Fruit fly (Drosophila melanogaster) whole organism, embryonic: ENCODE results near the gene sws.
A peak's percentile ranks its signal among the peaks of the same experiment; 100 is the strongest.

ENCODE experiments used
- Abd-B ChIP-seq: fragments of 200-800 bp; sonication (Bioruptor generic); optimal IDR thresholded peaks from 2 replicates; lab custom pipeline; 2018; ENCODE audit warnings: missing biosample characterization, mild to moderate bottlenecking, missing genetic modification characterization, moderate library complexity
- B-H1 ChIP-seq: fragments of 200-800 bp; sonication (Bioruptor generic); IDR thresholded peaks from 3 replicates; pipeline ENCODE4 v1.3.6; 2022; ENCODE audit warnings: missing biosample characterization, missing genetic modification characterization
- CG1024 ChIP-seq: fragments of 200-800 bp; sonication (Bioruptor generic); IDR thresholded peaks from 2 replicates; pipeline ENCODE4 v1.3.6; 2022; ENCODE audit warnings: missing biosample characterization, missing genetic modification characterization
- CG10274 ChIP-seq: fragments of 200-800 bp; sonication (Bioruptor generic); optimal IDR thresholded peaks from 3 replicates; lab custom pipeline; 2017; ENCODE audit warnings: missing biosample characterization, mild to moderate bottlenecking, missing genetic modification characterization
- CG11085 ChIP-seq: fragments of 200-800 bp; sonication (Bioruptor generic); IDR thresholded peaks from 2 replicates; pipeline ENCODE4 v1.3.6; 2022; ENCODE audit warnings: missing biosample characterization, missing genetic modification characterization
- CG11247 ChIP-seq: fragments of 200-800 bp; sonication (Bioruptor generic); IDR thresholded peaks from 2 replicates; pipeline ENCODE4 v1.3.6; 2022; ENCODE audit warnings: missing biosample characterization, missing genetic modification characterization
- CG11456 ChIP-seq: fragments of 200-800 bp; sonication (Bioruptor generic); IDR thresholded peaks from 3 replicates; pipeline ENCODE4 v1.3.6; 2022; ENCODE audit warnings: missing biosample characterization, missing genetic modification characterization
- CG12071 ChIP-seq: fragments of 200-800 bp; sonication (Bioruptor generic); optimal IDR thresholded peaks from 3 replicates; lab custom pipeline; 2018; ENCODE audit warnings: missing biosample characterization, mild to moderate bottlenecking, missing genetic modification characterization
- CG14710 ChIP-seq: fragments of 200-800 bp; sonication (Bioruptor generic); optimal IDR thresholded peaks from 3 replicates; lab custom pipeline; 2019; ENCODE audit warnings: missing biosample characterization, mild to moderate bottlenecking, missing genetic modification characterization, moderate library complexity
- CG15269 ChIP-seq: fragments of 200-800 bp; sonication (Bioruptor generic); optimal IDR thresholded peaks from 2 replicates; lab custom pipeline; 2018; ENCODE audit warnings: missing biosample characterization, mild to moderate bottlenecking, missing genetic modification characterization, moderate library complexity
- CG16815 ChIP-seq: fragments of 200-800 bp; sonication (Bioruptor generic); optimal IDR thresholded peaks from 3 replicates; lab custom pipeline; 2017; ENCODE audit warnings: missing biosample characterization, mild to moderate bottlenecking, missing genetic modification characterization
- CG17568 ChIP-seq: fragments of 200-800 bp; sonication (Bioruptor generic); optimal IDR thresholded peaks from 2 replicates; lab custom pipeline; 2018; ENCODE audit warnings: missing biosample characterization, mild to moderate bottlenecking, missing genetic modification characterization, moderate library complexity
- CG17912 ChIP-seq: fragments of 200-800 bp; sonication (Bioruptor generic); optimal IDR thresholded peaks from 2 replicates; lab custom pipeline; 2018; ENCODE audit warnings: missing biosample characterization, mild to moderate bottlenecking, missing genetic modification characterization
- CG31388 ChIP-seq: fragments of 200-800 bp; sonication (Bioruptor generic); optimal IDR thresholded peaks from 2 replicates; lab custom pipeline; 2016; ENCODE audit warnings: missing biosample characterization, missing genetic modification characterization
- CG31441 ChIP-seq: fragments of 200-800 bp; sonication (Bioruptor generic); IDR thresholded peaks from 2 replicates; pipeline ENCODE4 v1.3.6; 2022; ENCODE audit warnings: missing biosample characterization, missing genetic modification characterization
- CG7357 ChIP-seq: fragments of 200-800 bp; sonication (Bioruptor generic); IDR thresholded peaks from 3 replicates; pipeline ENCODE4 v1.3.6; 2022; ENCODE audit warnings: missing biosample characterization, missing genetic modification characterization
- CG9797 ChIP-seq: fragments of 200-800 bp; sonication (Bioruptor generic); optimal IDR thresholded peaks from 3 replicates; lab custom pipeline; 2018; ENCODE audit warnings: missing biosample characterization, mild to moderate bottlenecking, missing genetic modification characterization
- Doc2 ChIP-seq: fragments of 200-800 bp; sonication (Bioruptor generic); IDR thresholded peaks from 2 replicates; pipeline ENCODE4 v1.3.6; 2022; ENCODE audit warnings: missing biosample characterization, missing genetic modification characterization
- Dref ChIP-seq: fragments of 200-800 bp; sonication (Bioruptor generic); IDR thresholded peaks from 2 replicates; pipeline ENCODE4 v1.3.6; 2022; ENCODE audit warnings: missing biosample characterization, missing genetic modification characterization
- HHEX ChIP-seq: fragments of 200-800 bp; sonication (Bioruptor generic); optimal IDR thresholded peaks from 3 replicates; lab custom pipeline; 2017; ENCODE audit warnings: missing biosample characterization, mild to moderate bottlenecking, missing genetic modification characterization, missing genetic modification reagents
- Jarid2 ChIP-seq: fragments of 200-800 bp; sonication (Bioruptor generic); optimal IDR thresholded peaks from 3 replicates; lab custom pipeline; 2017; ENCODE audit warnings: mild to moderate bottlenecking, missing biosample characterization, missing genetic modification reagents, missing genetic modification characterization
- Lhr ChIP-seq: fragments of 200-800 bp; sonication (Bioruptor generic); optimal IDR thresholded peaks from 3 replicates; lab custom pipeline; 2017; ENCODE audit warnings: mild to moderate bottlenecking, missing biosample characterization, missing genetic modification reagents, missing genetic modification characterization
- Opbp ChIP-seq: fragments of 200-800 bp; sonication (Bioruptor generic); IDR thresholded peaks from 3 replicates; pipeline ENCODE4 v1.3.6; 2022; ENCODE audit warnings: missing biosample characterization, missing genetic modification characterization; ENCODE audit not compliant: partially characterized antibody
- Optix ChIP-seq: fragments of 200-800 bp; sonication (Bioruptor generic); IDR thresholded peaks from 3 replicates; pipeline ENCODE4 v1.3.6; 2022; ENCODE audit warnings: missing biosample characterization, missing genetic modification characterization
- PHDP ChIP-seq: fragments of 200-800 bp; sonication (Bioruptor generic); optimal IDR thresholded peaks from 3 replicates; lab custom pipeline; 2018; ENCODE audit warnings: missing biosample characterization, mild to moderate bottlenecking, missing genetic modification characterization, moderate library complexity
- Rfx ChIP-seq: fragments of 200-800 bp; sonication (Bioruptor generic); IDR thresholded peaks from 2 replicates; pipeline ENCODE4 v1.3.6; 2022; ENCODE audit warnings: missing biosample characterization, missing genetic modification characterization
- Sry-β ChIP-seq: fragments of 200-800 bp; sonication (Bioruptor generic); optimal IDR thresholded peaks from 2 replicates; lab custom pipeline; 2018; ENCODE audit warnings: missing biosample characterization, mild to moderate bottlenecking, missing genetic modification characterization, moderate library complexity
- Usf ChIP-seq: fragments of 200-800 bp; sonication (Bioruptor generic); optimal IDR thresholded peaks from 2 replicates; lab custom pipeline; 2017; ENCODE audit warnings: missing genotype, missing biosample characterization, missing genetic modification characterization
- Xbp1 ChIP-seq: fragments of 200-800 bp; sonication (Bioruptor generic); optimal IDR thresholded peaks from 3 replicates; lab custom pipeline; 2016; ENCODE audit warnings: missing biosample characterization, mild to moderate bottlenecking, missing genetic modification characterization
- ac ChIP-seq: fragments of 200-800 bp; sonication (Bioruptor generic); optimal IDR thresholded peaks from 3 replicates; lab custom pipeline; 2017; ENCODE audit warnings: missing biosample characterization, mild to moderate bottlenecking, missing genetic modification characterization
- ara ChIP-seq: fragments of 200-800 bp; sonication (Bioruptor generic); IDR thresholded peaks from 2 replicates; pipeline ENCODE4 v1.3.6; 2022; ENCODE audit warnings: missing biosample characterization, missing genetic modification characterization
- caup ChIP-seq: fragments of 200-800 bp; sonication (Bioruptor generic); optimal IDR thresholded peaks from 3 replicates; lab custom pipeline; 2017; ENCODE audit warnings: missing biosample characterization, mild to moderate bottlenecking, missing genetic modification characterization, moderate library complexity; ENCODE audit not compliant: severe bottlenecking
- da ChIP-seq: fragments of 200-800 bp; sonication (Bioruptor generic); optimal IDR thresholded peaks from 2 replicates; lab custom pipeline; 2016; ENCODE audit warnings: missing biosample characterization, missing genetic modification characterization
- emc ChIP-seq: fragments of 200-800 bp; sonication (Bioruptor generic); optimal IDR thresholded peaks from 2 replicates; lab custom pipeline; 2016; ENCODE audit warnings: missing biosample characterization, missing genetic modification characterization
- en ChIP-seq: fragments of 200-800 bp; sonication (Bioruptor generic); optimal IDR thresholded peaks from 2 replicates; lab custom pipeline; 2016; ENCODE audit warnings: missing biosample characterization, missing genetic modification characterization
- fd102C ChIP-seq: fragments of 200-800 bp; sonication (Bioruptor generic); optimal IDR thresholded peaks from 2 replicates; lab custom pipeline; 2018; ENCODE audit warnings: missing biosample characterization, mild to moderate bottlenecking, missing genetic modification characterization, moderate library complexity
- h ChIP-seq: fragments of >200 bp; optimal IDR thresholded peaks from 2 replicates; lab custom pipeline; 2017
- hth ChIP-seq: fragments of >200 bp; optimal IDR thresholded peaks from 2 replicates; lab custom pipeline; 2017; ENCODE audit warnings: inconsistent platforms
- insv ChIP-seq, 2 experiments: fragments of 200-800 bp; sonication (Bioruptor generic); optimal IDR thresholded peaks; 3 replicates each; lab custom pipeline; 2016 to 2018; ENCODE audit warnings: missing biosample characterization in 2 of 2, missing genetic modification characterization in 2 of 2
- jigr1 ChIP-seq: fragments of 200-800 bp; sonication (Bioruptor generic); IDR thresholded peaks from 3 replicates; pipeline ENCODE4 v1.3.6; 2022; ENCODE audit warnings: missing biosample characterization, missing genetic modification characterization
- lola ChIP-seq, 3 experiments: fragments of >200 bp in 2 of 3; fragments of 200-800 bp in 1 of 3; sonication (Bioruptor generic) in 1 of 3; optimal IDR thresholded peaks; 2 replicates each; lab custom pipeline; 2017 to 2019; ENCODE audit warnings: missing biosample characterization in 3 of 3, missing genetic modification characterization in 3 of 3, mild to moderate bottlenecking in 1 of 3, moderate library complexity in 1 of 3
- lov ChIP-seq, 2 experiments: fragments of 200-800 bp in 1 of 2; fragments of >200 bp in 1 of 2; sonication (Bioruptor generic) in 1 of 2; IDR thresholded peaks in 1 of 2; optimal IDR thresholded peaks in 1 of 2; 2 replicates in 1 of 2; 3 replicates in 1 of 2; pipeline versions ENCODE4 v1.3.6 to Lab custom; 2017 to 2022; ENCODE audit warnings: missing biosample characterization in 1 of 2, missing genetic modification characterization in 1 of 2
- repo ChIP-seq: fragments of 200-800 bp; sonication (Bioruptor generic); optimal IDR thresholded peaks from 2 replicates; lab custom pipeline; 2016; ENCODE audit warnings: missing biosample characterization, missing genetic modification characterization
- rib ChIP-seq: fragments of 200-800 bp; sonication (Bioruptor generic); IDR thresholded peaks from 2 replicates; pipeline ENCODE4 v1.3.6; 2022; ENCODE audit warnings: missing biosample characterization, missing genetic modification characterization
- scrt ChIP-seq: fragments of 200-800 bp; sonication (Bioruptor generic); optimal IDR thresholded peaks from 2 replicates; lab custom pipeline; 2018; ENCODE audit warnings: missing biosample characterization, mild to moderate bottlenecking, missing genetic modification characterization, moderate library complexity
- stwl ChIP-seq: fragments of 200-800 bp; sonication (Bioruptor generic); optimal IDR thresholded peaks from 3 replicates; lab custom pipeline; 2018; ENCODE audit warnings: missing biosample characterization, mild to moderate bottlenecking, missing genetic modification characterization, moderate library complexity
- tgo ChIP-seq: fragments of 200-800 bp; sonication (Bioruptor generic); IDR thresholded peaks from 3 replicates; pipeline ENCODE4 v1.3.6; 2022; ENCODE audit warnings: missing biosample characterization, missing genetic modification characterization
- tx ChIP-seq: fragments of 200-800 bp; sonication (Bioruptor generic); optimal IDR thresholded peaks from 2 replicates; lab custom pipeline; 2016; ENCODE audit warnings: missing biosample characterization, missing genetic modification characterization
- wor ChIP-seq: fragments of 200-800 bp; sonication (Bioruptor generic); IDR thresholded peaks from 2 replicates; pipeline ENCODE4 v1.3.6; 2022; ENCODE audit warnings: missing biosample characterization, missing genetic modification characterization

Gene sws

dm6 chrX:7920081-7920688 lies 47.9 kb downstream of the sws start, which contains the start of the genes hdm and Ykt6 (continued):
- TF ChIP-seq h (lab: Kevin White, UChicago) (no peak), da (GFP tag; lab: Kevin White, UChicago) (peak; percentile 26), wor (GFP tag; lab: Robert Waterston, UW) (peak; percentile 62), ara (GFP tag; lab: Robert Waterston, UW) (peak; percentile 85), jigr1 (GFP tag; lab: Robert Waterston, UW) (0 out of 3 replicates have a peak, but pooled peaks have one; percentile 20), lov (optimal IDR thresholded peaks at IDR 0.05; lab: Kevin White, UChicago) (no peak), lov (GFP tag; IDR thresholded peaks at IDR 0.05; lab: Robert Waterston, UW) (peak; percentile 69; the same call in 1 of the 3 replicates), hth (lab: Kevin White, UChicago) (no peak), CG12071 (GFP tag; lab: Kevin White, UChicago) (no peak), Rfx (GFP tag; lab: Robert Waterston, UW) (peak; percentile 88), B-H1 (peak; percentile 44; the same call in 2 of the 3 replicates), Doc2 (GFP tag; lab: Robert Waterston, UW) (no peak), Lhr (peak; percentile 52), lola (GFP tag; optimal IDR thresholded peaks at IDR 0.05; lab: Kevin White, UChicago) (peak in 1 of 3 experiments; percentile 72), ac (GFP tag; lab: Kevin White, UChicago) (no peak), HHEX (GFP tag; lab: Kevin White, UChicago) (no peak), emc (peak; percentile 50), CG31441 (GFP tag; lab: Robert Waterston, UW) (no peak; the same call in 1 of the 2 replicates), rib (GFP tag; lab: Robert Waterston, UW) (peak; percentile 78; the same call in 1 of the 2 replicates), Optix (peak; percentile 85; the same call in 2 of the 3 replicates), Jarid2 (GFP tag; lab: Kevin White, UChicago) (no peak), CG11085 (peak; percentile 68), Opbp (GFP tag; lab: Robert Waterston, UW) (peak; percentile 90), tgo (peak; percentile 83), CG11247 (GFP tag; lab: Robert Waterston, UW) (peak; percentile 86), CG17912 (GFP tag; lab: Kevin White, UChicago) (no peak), Dref (peak; percentile 75), CG17568 (no peak), CG11456 (no peak; the same call in 1 of the 3 replicates), CG1024 (GFP tag; lab: Robert Waterston, UW) (peak; percentile 56), scrt (GFP tag; lab: Kevin White, UChicago) (peak; percentile 29), CG15269 (tag; lab: Kevin White, UChicago) (no peak), stwl (tag; lab: Kevin White, UChicago) (peak; percentile 42), caup (GFP tag; lab: Kevin White, UChicago) (peak; percentile 73), insv (GFP tag; optimal IDR thresholded peaks at IDR 0.05; lab: Kevin White, UChicago) (peak in 1 of 2 experiments; percentile 45), Xbp1 (GFP tag; lab: Kevin White, UChicago) (peak; percentile 83), CG9797 (peak; percentile 45), Abd-B (GFP tag; lab: Kevin White, UChicago) (no peak), Usf (GFP tag; lab: Kevin White, UChicago) (peak; percentile 27), Sry-β (peak; percentile 12), repo (GFP tag; lab: Kevin White, UChicago) (peak; percentile 52), CG16815 (GFP tag; lab: Kevin White, UChicago) (no peak), CG14710 (peak; percentile 82), PHDP (tag; lab: Kevin White, UChicago) (peak; percentile 72), CG7357 (GFP tag; lab: Robert Waterston, UW) (peak; percentile 45; the same call in 1 of the 3 replicates), tx (GFP tag; lab: Kevin White, UChicago) (peak; percentile 74), fd102C (GFP tag; lab: Kevin White, UChicago) (no peak), CG31388 (GFP tag; lab: Kevin White, UChicago) (peak; percentile 8), en (GFP tag; lab: Kevin White, UChicago) (peak; percentile 58), CG10274 (GFP tag; lab: Kevin White, UChicago) (no peak)
